Worm (Caenorhabditis elegans) whole organism, late embryonic: ENCODE measurements around the gene Y17G7B.22.
A peak's percentile ranks its signal among the peaks of the same experiment; 100 is the strongest.

Experiments used
- C08G9.2 ChIP-seq: sonication (generic microtip); optimal IDR thresholded peaks from 2 replicates; lab custom pipeline; 2016; ENCODE audit warnings: mild to moderate bottlenecking, missing genetic modification characterization, moderate library complexity, missing compliant biosample characterization
- C38D4.7 ChIP-seq: fragments of 200-800 bp; sonication (Bioruptor generic); optimal IDR thresholded peaks from 2 replicates; lab custom pipeline; 2018; ENCODE audit warnings: mild to moderate bottlenecking, missing genetic modification characterization, moderate library complexity, missing compliant biosample characterization
- F13H6.1 ChIP-seq: sonication (generic microtip); optimal IDR thresholded peaks from 2 replicates; lab custom pipeline; 2016; ENCODE audit warnings: missing genetic modification characterization, missing compliant biosample characterization
- K02D7.2 ChIP-seq: sonication (generic microtip); optimal IDR thresholded peaks from 2 replicates; lab custom pipeline; 2017; ENCODE audit warnings: mild to moderate bottlenecking, missing genetic modification characterization, missing compliant biosample characterization
- Y22D7AL.16 ChIP-seq: sonication (generic microtip); optimal IDR thresholded peaks from 2 replicates; lab custom pipeline; 2016; ENCODE audit warnings: missing genetic modification characterization, missing compliant biosample characterization
- ceh-14 ChIP-seq: sonication (generic microtip); optimal IDR thresholded peaks from 2 replicates; lab custom pipeline; 2016; ENCODE audit warnings: missing genotype, missing genetic modification characterization, missing compliant biosample characterization
- ceh-18 ChIP-seq: sonication (generic microtip); optimal IDR thresholded peaks from 2 replicates; lab custom pipeline; 2016; ENCODE audit warnings: missing genetic modification characterization, missing compliant biosample characterization
- ceh-19 ChIP-seq: fragments of 200-800 bp; sonication (Bioruptor generic); optimal IDR thresholded peaks from 2 replicates; lab custom pipeline; 2018; ENCODE audit warnings: mild to moderate bottlenecking, missing genetic modification characterization, missing compliant biosample characterization
- ceh-2 ChIP-seq: sonication (generic microtip); optimal IDR thresholded peaks from 2 replicates; lab custom pipeline; 2016; ENCODE audit warnings: missing genotype, missing genetic modification characterization, missing compliant biosample characterization
- ceh-22 ChIP-seq: sonication (generic microtip); optimal IDR thresholded peaks from 2 replicates; lab custom pipeline; 2017; ENCODE audit warnings: missing biosample characterization, missing genetic modification characterization
- ceh-30 ChIP-seq: fragments of 150-350 bp; optimal IDR thresholded peaks from 2 replicates; lab custom pipeline; 2014; ENCODE audit warnings: missing biosample characterization, missing genetic modification characterization
- ceh-34 ChIP-seq: sonication (generic microtip); optimal IDR thresholded peaks from 2 replicates; lab custom pipeline; 2016; ENCODE audit warnings: mild to moderate bottlenecking, missing genetic modification characterization, missing compliant biosample characterization
- ceh-45 ChIP-seq: fragments of 200-800 bp; sonication (Bioruptor generic); IDR thresholded peaks from 2 replicates; pipeline ENCODE4 v1.3.6; 2022; ENCODE audit warnings: missing genetic modification reagents, missing genetic modification characterization, missing compliant biosample characterization
- ceh-6 ChIP-seq: fragments of 200-800 bp; sonication (Bioruptor generic); optimal IDR thresholded peaks from 2 replicates; lab custom pipeline; 2018; ENCODE audit warnings: mild to moderate bottlenecking, missing genetic modification characterization, missing compliant biosample characterization
- ceh-9 ChIP-seq: sonication (generic microtip); optimal IDR thresholded peaks from 2 replicates; lab custom pipeline; 2016; ENCODE audit warnings: mild to moderate bottlenecking, missing genetic modification characterization, inconsistent platforms, missing compliant biosample characterization
- dmd-4 ChIP-seq: sonication (generic microtip); optimal IDR thresholded peaks from 2 replicates; lab custom pipeline; 2016; ENCODE audit warnings: borderline replicate concordance, missing genetic modification characterization, missing compliant biosample characterization
- dve-1 ChIP-seq: sonication (generic microtip); optimal IDR thresholded peaks from 2 replicates; lab custom pipeline; 2017; ENCODE audit warnings: antibody characterized with exemption, mild to moderate bottlenecking, missing genetic modification characterization, missing compliant biosample characterization
- elt-2 ChIP-seq: sonication (generic microtip); optimal IDR thresholded peaks from 2 replicates; lab custom pipeline; 2016; ENCODE audit warnings: missing genetic modification reagents, missing genetic modification characterization, missing compliant biosample characterization
- elt-4 ChIP-seq: sonication (generic microtip); optimal IDR thresholded peaks from 2 replicates; lab custom pipeline; 2016; ENCODE audit warnings: missing genetic modification characterization, missing compliant biosample characterization
- eyg-1 ChIP-seq: sonication (generic microtip); optimal IDR thresholded peaks from 2 replicates; lab custom pipeline; 2016; ENCODE audit warnings: missing genotype, missing genetic modification characterization, missing compliant biosample characterization
- fkh-10 ChIP-seq: fragments of 150-350 bp; optimal IDR thresholded peaks from 2 replicates; lab custom pipeline; 2014; ENCODE audit warnings: missing biosample characterization, missing genetic modification reagents, missing genetic modification characterization
- gmeb-2 ChIP-seq: sonication (generic microtip); optimal IDR thresholded peaks from 2 replicates; lab custom pipeline; 2016; ENCODE audit warnings: missing genetic modification characterization, inconsistent platforms, missing compliant biosample characterization
- hlh-15 ChIP-seq: sonication (generic microtip); optimal IDR thresholded peaks from 2 replicates; lab custom pipeline; 2016; ENCODE audit warnings: missing genetic modification characterization, missing compliant biosample characterization
- hlh-30 ChIP-seq: sonication (generic microtip); optimal IDR thresholded peaks from 2 replicates; lab custom pipeline; 2017; ENCODE audit warnings: antibody characterized with exemption, missing genetic modification characterization, missing compliant biosample characterization; ENCODE audit not compliant: insufficient read depth
- lim-6 ChIP-seq: sonication (generic microtip); optimal IDR thresholded peaks from 2 replicates; lab custom pipeline; 2016; ENCODE audit warnings: missing genetic modification characterization, missing compliant biosample characterization
- madf-2 ChIP-seq: sonication (generic microtip); optimal IDR thresholded peaks from 2 replicates; lab custom pipeline; 2017; ENCODE audit warnings: missing genetic modification characterization, missing compliant biosample characterization
- mec-3 ChIP-seq: sonication (generic microtip); optimal IDR thresholded peaks from 2 replicates; lab custom pipeline; 2016; ENCODE audit warnings: borderline replicate concordance, missing genetic modification characterization, missing compliant biosample characterization
- nhr-11 ChIP-seq: fragments of 150-350 bp; optimal IDR thresholded peaks from 2 replicates; lab custom pipeline; 2014; ENCODE audit warnings: missing biosample characterization, missing genetic modification characterization
- pag-3 ChIP-seq: sonication (generic microtip); optimal IDR thresholded peaks from 2 replicates; lab custom pipeline; 2016; ENCODE audit warnings: missing compliant biosample characterization, missing genetic modification characterization, borderline replicate concordance
- rnt-1 ChIP-seq: sonication (generic microtip); optimal IDR thresholded peaks from 2 replicates; lab custom pipeline; 2016; ENCODE audit warnings: missing genetic modification characterization, missing compliant biosample characterization
- sox-2 ChIP-seq: fragments of 200-800 bp; sonication (Bioruptor generic); IDR thresholded peaks from 2 replicates; pipeline ENCODE4 v1.3.6; 2022; ENCODE audit warnings: missing genetic modification reagents, missing genetic modification characterization, missing compliant biosample characterization
- sox-4 ChIP-seq: sonication (generic microtip); optimal IDR thresholded peaks from 2 replicates; lab custom pipeline; 2017; ENCODE audit warnings: mild to moderate bottlenecking, missing genetic modification characterization, inconsistent platforms, missing compliant biosample characterization
- syd-9 ChIP-seq: sonication (generic microtip); optimal IDR thresholded peaks from 2 replicates; lab custom pipeline; 2016; ENCODE audit warnings: mild to moderate bottlenecking, missing genetic modification characterization, moderate library complexity, missing compliant biosample characterization
- tbx-2 ChIP-seq: sonication (generic microtip); optimal IDR thresholded peaks from 2 replicates; lab custom pipeline; 2016; ENCODE audit warnings: missing genetic modification characterization, missing compliant biosample characterization
- tbx-7 ChIP-seq: sonication (generic microtip); optimal IDR thresholded peaks from 2 replicates; lab custom pipeline; 2016; ENCODE audit warnings: missing genotype, missing genetic modification characterization, missing compliant biosample characterization
- unc-3 ChIP-seq, 2 experiments: fragments of 200-800 bp in 1 of 2; sonication (Bioruptor generic) in 1 of 2; sonication (generic microtip) in 1 of 2; conservative IDR thresholded peaks in 1 of 2; optimal IDR thresholded peaks in 1 of 2; 2 replicates each; pipeline versions ENCODE4 v1.3.6 to Lab custom; 2016 to 2022; ENCODE audit warnings: missing compliant biosample characterization in 2 of 2, missing genetic modification characterization in 2 of 2, missing genetic modification reagents in 1 of 2
- unc-42 ChIP-seq: sonication (generic microtip); optimal IDR thresholded peaks from 2 replicates; lab custom pipeline; 2016; ENCODE audit warnings: missing genotype, missing genetic modification characterization, missing compliant biosample characterization
- unc-86 ChIP-seq: sonication (generic microtip); optimal IDR thresholded peaks from 2 replicates; lab custom pipeline; 2016; ENCODE audit warnings: missing genetic modification characterization, missing compliant biosample characterization
- zip-5 ChIP-seq: sonication (generic microtip); optimal IDR thresholded peaks from 2 replicates; lab custom pipeline; 2016; ENCODE audit warnings: missing genetic modification characterization, missing compliant biosample characterization

Gene Y17G7B.22

DNA sequence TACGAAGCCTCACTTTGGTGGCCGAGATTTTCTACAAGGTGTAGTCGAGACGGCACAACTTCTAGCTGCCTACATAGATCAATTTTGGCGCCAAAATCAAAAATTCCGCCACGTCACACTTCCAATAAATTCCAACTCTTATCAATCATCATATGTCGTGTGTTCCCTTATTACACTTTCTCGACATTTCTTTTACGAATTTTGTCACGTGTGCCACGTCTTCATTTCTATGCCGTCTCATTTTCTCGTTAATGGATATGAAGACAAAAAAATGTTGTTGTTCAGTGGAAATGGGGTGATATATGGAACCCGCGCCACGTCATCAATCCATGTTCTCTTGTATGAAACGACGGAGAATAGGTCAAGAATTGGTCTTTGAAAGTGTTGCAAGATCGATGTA lies 16.2 kb upstream of the Y17G7B.22 start:
- no peak for TF ChIP-seq rnt-1 (tag; lab: Kevin White, UChicago)
- no peak for TF ChIP-seq lim-6 (tag; lab: Kevin White, UChicago)
- no peak for TF ChIP-seq pag-3 (tag; lab: Kevin White, UChicago)
- TF ChIP-seq ceh-22 (tag; lab: Kevin White, UChicago) = no peak
- TF ChIP-seq elt-2 (tag; lab: Kevin White, UChicago) = no peak
- TF ChIP-seq sox-2 (GFP tag; lab: Robert Waterston, UW) = no peak
- no peak for TF ChIP-seq ceh-2
- no peak for TF ChIP-seq unc-3 (GFP tag; conservative IDR thresholded peaks at IDR 0.05; lab: Robert Waterston, UW)
- TF ChIP-seq unc-3 (tag; optimal IDR thresholded peaks at IDR 0.05; lab: Kevin White, UChicago) = no peak
- TF ChIP-seq hlh-30 (tag; lab: Kevin White, UChicago) = no peak
- no peak for TF ChIP-seq unc-86 (tag; lab: Kevin White, UChicago)
- TF ChIP-seq tbx-2 (tag; lab: Kevin White, UChicago) = no peak
- no peak for TF ChIP-seq Y22D7AL.16 (tag; lab: Kevin White, UChicago)
- no peak for TF ChIP-seq hlh-15
- TF ChIP-seq ceh-34 (tag; lab: Kevin White, UChicago) = no peak
- TF ChIP-seq C08G9.2 (tag; lab: Kevin White, UChicago) = no peak
- TF ChIP-seq ceh-45 (GFP tag; lab: Robert Waterston, UW) = no peak
- no peak for TF ChIP-seq dmd-4 (tag; lab: Kevin White, UChicago)
- no peak for TF ChIP-seq ceh-9 (tag; lab: Kevin White, UChicago)

ce11 chrII:12052136-12052535 lies 15.7 kb upstream of the Y17G7B.22 start:
- TF ChIP-seq ceh-30 (tag; lab: Kevin White, UChicago) (no peak), F13H6.1 (tag; lab: Kevin White, UChicago) (no peak), Y22D7AL.16 (tag; lab: Kevin White, UChicago) (no peak), ceh-19 (GFP tag; lab: Kevin White, UChicago) (no peak)

- TF ChIP-seq ceh-45 (GFP tag; lab: Robert Waterston, UW) (no peak), gmeb-2 (tag; lab: Kevin White, UChicago) (no peak), sox-4 (tag; lab: Kevin White, UChicago) (no peak), F13H6.1 (tag; lab: Kevin White, UChicago) (no peak), zip-5 (no peak), fkh-10 (GFP tag; lab: Kevin White, UChicago) (no peak), dmd-4 (tag; lab: Kevin White, UChicago) (no peak), dve-1 (tag; lab: Kevin White, UChicago) (no peak), ceh-6 (GFP tag; lab: Kevin White, UChicago) (no peak), K02D7.2 (tag; lab: Kevin White, UChicago) (no peak), syd-9 (tag; lab: Kevin White, UChicago) (no peak), C38D4.7 (no peak), pag-3 (tag; lab: Kevin White, UChicago) (no peak), hlh-15 (no peak), elt-2 (tag; lab: Kevin White, UChicago) (no peak), sox-2 (GFP tag; lab: Robert Waterston, UW) (no peak)
- TF ChIP-seq, all 69 proteins: peak for 0
Observed at ce11 chrII:12052924-12053323, 14.9 kb upstream of the Y17G7B.22 start.

ce11 chrII:12053486-12053885 lies 14.3 kb upstream of the Y17G7B.22 start:
- TF ChIP-seq elt-2 (tag; lab: Kevin White, UChicago) (peak; percentile 9), ceh-18 (tag; lab: Kevin White, UChicago) (no peak), tbx-7 (no peak), gmeb-2 (tag; lab: Kevin White, UChicago) (no peak)

ce11 chrII:12054150-12054549 lies 13.7 kb upstream of the Y17G7B.22 start:
- no peak for TF ChIP-seq mec-3 (tag; lab: Kevin White, UChicago)
- TF ChIP-seq ceh-45 (GFP tag; lab: Robert Waterston, UW) = no peak
- TF ChIP-seq Y22D7AL.16 (tag; lab: Kevin White, UChicago) = no peak
- TF ChIP-seq ceh-2 = no peak
- TF ChIP-seq madf-2 (tag; lab: Kevin White, UChicago) = no peak
- no peak for TF ChIP-seq K02D7.2 (tag; lab: Kevin White, UChicago)
- no peak for TF ChIP-seq eyg-1 (tag; lab: Kevin White, UChicago)
- TF ChIP-seq nhr-11 = no peak
- no peak for TF ChIP-seq elt-4 (tag; lab: Kevin White, UChicago)
- TF ChIP-seq unc-42 (tag; lab: Kevin White, UChicago) = no peak
- no peak for TF ChIP-seq ceh-14 (tag; lab: Kevin White, UChicago)
- TF ChIP-seq rnt-1 (tag; lab: Kevin White, UChicago) = no peak
- TF ChIP-seq syd-9 (tag; lab: Kevin White, UChicago) = no peak
- no peak for TF ChIP-seq elt-2 (tag; lab: Kevin White, UChicago)
